Fruit fly (Drosophila melanogaster) Kc167 (cell line): ENCODE results near the gene fmt.

Source experiments
- Myc ChIP-seq: fragments of >200 bp; optimal IDR thresholded peaks from 2 replicates; lab custom pipeline; 2017; ENCODE audit warnings: missing external identifiers
- Sin3A ChIP-seq: fragments of >200 bp; optimal IDR thresholded peaks from 2 replicates; lab custom pipeline; 2018; ENCODE audit warnings: missing external identifiers
- h ChIP-seq: fragments of >200 bp; optimal IDR thresholded peaks from 3 replicates; lab custom pipeline; 2018; ENCODE audit warnings: missing external identifiers
- insv ChIP-seq: fragments of >200 bp; optimal IDR thresholded peaks from 3 replicates; lab custom pipeline; 2018; ENCODE audit warnings: missing external identifiers
- psq ChIP-seq: fragments of >200 bp; optimal IDR thresholded peaks from 2 replicates; lab custom pipeline; 2017; ENCODE audit warnings: missing external identifiers
- ttk ChIP-seq: sonication (Bioruptor generic); optimal IDR thresholded peaks from 2 replicates; lab custom pipeline; 2017; ENCODE audit warnings: missing external identifiers

- TF ChIP-seq Myc (lab: Kevin White, UChicago): no peak
- TF ChIP-seq insv (lab: Kevin White, UChicago): no peak
- TF ChIP-seq ttk (lab: Kevin White, UChicago): no peak
- no peak for TF ChIP-seq Sin3A
- no peak for TF ChIP-seq psq (lab: Kevin White, UChicago)
- TF ChIP-seq h (lab: Kevin White, UChicago): no peak
These were observed 32.8 kb downstream of the fmt start for dm6 chr3L:6140771-6141472.
